Worm (Caenorhabditis elegans) whole organism, young adult: ENCODE measurements around the gene Y6G8.5.

Experiments used
- C06A6.2 ChIP-seq: fragments of 200-800 bp; sonication (Bioruptor generic); conservative IDR thresholded peaks from 2 replicates; pipeline ENCODE4 v1.3.6; 2022; ENCODE audit warnings: missing genetic modification characterization, missing compliant biosample characterization
- F33H1.4 ChIP-seq: fragments of 200-800 bp; sonication (Bioruptor generic); IDR thresholded peaks from 2 replicates; pipeline ENCODE4 v1.3.6; 2022; ENCODE audit warnings: missing genetic modification reagents, missing genetic modification characterization, missing compliant biosample characterization
- F37B4.10 ChIP-seq: fragments of 200-800 bp; sonication (Bioruptor generic); IDR thresholded peaks from 2 replicates; pipeline ENCODE4 v1.3.6; 2022; ENCODE audit warnings: missing genetic modification characterization, missing compliant biosample characterization
- F39B2.1 ChIP-seq: fragments of 200-800 bp; sonication (Bioruptor generic); IDR thresholded peaks from 2 replicates; pipeline ENCODE4 v1.3.6; 2022; ENCODE audit warnings: missing genetic modification reagents, missing genetic modification characterization, missing compliant biosample characterization
- F57C9.4 ChIP-seq: sonication (generic microtip); optimal IDR thresholded peaks from 2 replicates; lab custom pipeline; 2017; ENCODE audit warnings: mild to moderate bottlenecking, missing genetic modification characterization, missing compliant biosample characterization
- Y67H2A.10 ChIP-seq: fragments of 200-800 bp; sonication (Bioruptor generic); conservative IDR thresholded peaks from 2 replicates; pipeline ENCODE4 v1.3.6; 2022; ENCODE audit warnings: missing genetic modification reagents, missing genetic modification characterization, missing compliant biosample characterization
- Y79H2A.3 ChIP-seq: fragments of 200-800 bp; sonication (Bioruptor generic); conservative IDR thresholded peaks from 2 replicates; pipeline ENCODE4 v1.3.6; 2022; ENCODE audit warnings: missing genetic modification reagents, missing genetic modification characterization, missing compliant biosample characterization
- Y95B8A.8 ChIP-seq: fragments of 200-800 bp; sonication (Bioruptor generic); IDR thresholded peaks from 2 replicates; pipeline ENCODE4 v1.3.6; 2022; ENCODE audit warnings: missing genetic modification reagents, missing genetic modification characterization, missing compliant biosample characterization
- athp-1 ChIP-seq: sonication (generic microtip); optimal IDR thresholded peaks from 2 replicates; lab custom pipeline; 2017; ENCODE audit warnings: mild to moderate bottlenecking, missing genetic modification characterization, missing compliant biosample characterization
- ceh-27 ChIP-seq: fragments of 200-800 bp; sonication (Bioruptor generic); optimal IDR thresholded peaks from 2 replicates; lab custom pipeline; 2018; ENCODE audit warnings: mild to moderate bottlenecking, missing genetic modification characterization, moderate library complexity, missing compliant biosample characterization
- ceh-40 ChIP-seq: fragments of 200-800 bp; sonication (Bioruptor generic); IDR thresholded peaks from 2 replicates; pipeline ENCODE4 v1.3.6; 2022; ENCODE audit warnings: missing genetic modification characterization, missing compliant biosample characterization
- die-1 ChIP-seq: sonication (generic microtip); optimal IDR thresholded peaks from 2 replicates; lab custom pipeline; 2016; ENCODE audit warnings: missing genotype, mild to moderate bottlenecking, missing genetic modification characterization, missing compliant biosample characterization
- dox-1 ChIP-seq: fragments of 200-800 bp; sonication (Bioruptor generic); IDR thresholded peaks from 2 replicates; pipeline ENCODE4 v1.3.6; 2022; ENCODE audit warnings: missing genetic modification reagents, missing genetic modification characterization, missing compliant biosample characterization
- him-1 ChIP-seq: sonication (generic microtip); optimal IDR thresholded peaks from 2 replicates; lab custom pipeline; 2016; ENCODE audit warnings: missing genotype, missing genetic modification reagents, missing genetic modification characterization, missing compliant biosample characterization
- let-526 ChIP-seq: fragments of 200-800 bp; sonication (Bioruptor generic); IDR thresholded peaks from 2 replicates; pipeline ENCODE4 v1.3.6; 2022; ENCODE audit warnings: missing genetic modification reagents, missing genetic modification characterization, missing compliant biosample characterization
- lir-1 ChIP-seq: fragments of 200-800 bp; sonication (Bioruptor generic); conservative IDR thresholded peaks from 2 replicates; pipeline ENCODE4 v1.3.6; 2022; ENCODE audit warnings: missing genetic modification reagents, missing genetic modification characterization, missing compliant biosample characterization
- lsy-27 ChIP-seq: sonication (generic microtip); optimal IDR thresholded peaks from 2 replicates; lab custom pipeline; 2017; ENCODE audit warnings: missing genetic modification characterization, mild to moderate bottlenecking, missing compliant biosample characterization, antibody characterized with exemption, missing genotype, borderline replicate concordance; ENCODE audit not compliant: insufficient read depth
- mcd-1 ChIP-seq: fragments of 200-800 bp; sonication (Bioruptor generic); IDR thresholded peaks from 2 replicates; pipeline ENCODE4 v1.3.6; 2022; ENCODE audit warnings: missing genetic modification reagents, missing genetic modification characterization, missing compliant biosample characterization
- nfya-2 ChIP-seq: fragments of 200-800 bp; sonication (Bioruptor generic); IDR thresholded peaks from 2 replicates; pipeline ENCODE4 v1.3.6; 2022; ENCODE audit warnings: missing genetic modification reagents, missing genetic modification characterization, missing compliant biosample characterization
- nfyb-1 ChIP-seq: fragments of 200-800 bp; sonication (Bioruptor generic); IDR thresholded peaks from 2 replicates; pipeline ENCODE4 v1.3.6; 2022; ENCODE audit warnings: missing genetic modification reagents, missing genetic modification characterization, missing compliant biosample characterization
- nhr-80 ChIP-seq: sonication (generic microtip); optimal IDR thresholded peaks from 2 replicates; lab custom pipeline; 2016; ENCODE audit warnings: missing genetic modification characterization, missing compliant biosample characterization
- nhr-90 ChIP-seq: sonication (generic microtip); optimal IDR thresholded peaks from 2 replicates; lab custom pipeline; 2016; ENCODE audit warnings: missing genotype, mild to moderate bottlenecking, missing genetic modification characterization, missing compliant biosample characterization
- pbrm-1 ChIP-seq: fragments of 200-800 bp; sonication (Bioruptor generic); IDR thresholded peaks from 2 replicates; pipeline ENCODE4 v1.3.6; 2022; ENCODE audit warnings: missing genetic modification reagents, missing genetic modification characterization, missing compliant biosample characterization
- pha-4 ChIP-seq: fragments of 150-350 bp; sonication (generic microtip); optimal IDR thresholded peaks from 2 replicates; lab custom pipeline; 2014; ENCODE audit warnings: missing biosample characterization, missing genetic modification reagents, missing genetic modification characterization
- rec-8 ChIP-seq, 2 experiments: sonication (generic microtip); optimal IDR thresholded peaks; 2 replicates each; lab custom pipeline; 2016; ENCODE audit warnings: mild to moderate bottlenecking in 2 of 2, missing genetic modification characterization in 2 of 2, missing genetic modification reagents in 2 of 2, missing genotype in 2 of 2, missing biosample characterization in 1 of 2, missing compliant biosample characterization in 1 of 2, moderate library complexity in 1 of 2
- snpc-1.3 ChIP-seq: sonication (generic microtip); optimal IDR thresholded peaks from 2 replicates; lab custom pipeline; 2017; ENCODE audit warnings: missing genetic modification characterization, mild to moderate bottlenecking, missing compliant biosample characterization, antibody characterized with exemption, moderate library complexity, missing genotype, missing genetic modification reagents; ENCODE audit not compliant: insufficient read depth
- snpc-3.4 ChIP-seq: sonication (generic microtip); optimal IDR thresholded peaks from 2 replicates; lab custom pipeline; 2017; ENCODE audit warnings: missing genetic modification characterization, mild to moderate bottlenecking, missing compliant biosample characterization, antibody characterized with exemption, moderate library complexity, missing genotype, missing genetic modification reagents
- sptf-2 ChIP-seq: fragments of 200-800 bp; sonication (Bioruptor generic); optimal IDR thresholded peaks from 2 replicates; lab custom pipeline; 2018; ENCODE audit warnings: mild to moderate bottlenecking, missing genetic modification characterization, missing compliant biosample characterization
- tbx-9 ChIP-seq: sonication (generic microtip); optimal IDR thresholded peaks from 2 replicates; lab custom pipeline; 2016; ENCODE audit warnings: borderline replicate concordance, missing genetic modification characterization, inconsistent platforms, missing compliant biosample characterization
- tlf-1 ChIP-seq: fragments of 200-800 bp; sonication (Bioruptor generic); optimal IDR thresholded peaks from 2 replicates; lab custom pipeline; 2018; ENCODE audit warnings: mild to moderate bottlenecking, missing genetic modification characterization, missing compliant biosample characterization
- unc-130 ChIP-seq: sonication (generic microtip); optimal IDR thresholded peaks from 2 replicates; lab custom pipeline; 2016; ENCODE audit warnings: missing genetic modification reagents, missing genetic modification characterization, missing compliant biosample characterization
- unc-62 ChIP-seq: fragments of 150-350 bp; optimal IDR thresholded peaks from 2 replicates; lab custom pipeline; 2014; ENCODE audit warnings: missing biosample characterization, missing genetic modification reagents, missing genetic modification characterization
- zim-3 ChIP-seq: sonication (generic microtip); optimal IDR thresholded peaks from 2 replicates; lab custom pipeline; 2017; ENCODE audit warnings: mild to moderate bottlenecking, missing genetic modification characterization, moderate library complexity, missing compliant biosample characterization
- ztf-25 ChIP-seq: fragments of 200-800 bp; sonication (Bioruptor generic); IDR thresholded peaks from 2 replicates; pipeline ENCODE4 v1.3.6; 2022; ENCODE audit warnings: missing genetic modification reagents, missing genetic modification characterization, missing compliant biosample characterization
- ztf-28 ChIP-seq: fragments of 200-800 bp; sonication (Bioruptor generic); IDR thresholded peaks from 2 replicates; pipeline ENCODE4 v1.3.6; 2022; ENCODE audit warnings: missing genetic modification reagents, missing genetic modification characterization, missing compliant biosample characterization

The Y6G8.5 gene

DNA sequence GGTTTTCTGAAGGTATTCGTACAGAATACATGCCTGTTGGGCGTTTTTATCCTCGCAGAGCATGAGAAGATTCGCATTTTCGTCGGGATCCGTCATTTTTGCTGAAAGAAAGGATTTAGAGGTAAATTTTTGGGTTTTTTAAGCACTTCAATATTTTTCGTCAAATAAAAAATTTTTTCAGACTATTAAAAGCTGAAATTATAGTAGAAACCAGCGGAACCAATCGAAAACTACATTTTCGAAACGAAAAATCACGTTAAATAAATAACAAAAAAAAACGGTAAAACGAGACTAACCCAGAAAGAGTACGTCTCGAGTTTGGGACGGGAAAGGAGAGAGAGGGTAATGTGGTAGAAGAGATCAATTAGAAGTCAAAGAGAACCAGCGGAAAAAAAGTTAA is 34.9 kb upstream of the Y6G8.5 start, which contains the start of gene fbxa-192:
fbxa-192 (minus strand) TSS at position 101 of the 400 bp plus-strand sequence.
- TF ChIP-seq F33H1.4 (GFP tag; lab: Robert Waterston, UW) (no peak), let-526 (no peak), C06A6.2 (GFP tag; lab: Robert Waterston, UW) (no peak), unc-62 (GFP tag; lab: Kevin White, UChicago) (no peak), die-1 (tag; lab: Kevin White, UChicago) (no peak), nfya-2 (GFP tag; lab: Robert Waterston, UW) (no peak), ztf-28 (GFP tag; lab: Robert Waterston, UW) (no peak), athp-1 (no peak), him-1 (tag; lab: Kevin White, UChicago) (no peak), F57C9.4 (tag; lab: Kevin White, UChicago) (no peak), sptf-2 (GFP tag; lab: Kevin White, UChicago) (no peak), nfyb-1 (GFP tag; lab: Robert Waterston, UW) (no peak), zim-3 (no peak), Y67H2A.10 (GFP tag; lab: Robert Waterston, UW) (no peak), snpc-3.4 (tag; lab: Kevin White, UChicago) (no peak), lsy-27 (no peak), unc-130 (GFP tag; lab: Kevin White, UChicago) (no peak), snpc-1.3 (tag; lab: Kevin White, UChicago) (no peak), mcd-1 (GFP tag; lab: Robert Waterston, UW) (no peak)

DNA sequence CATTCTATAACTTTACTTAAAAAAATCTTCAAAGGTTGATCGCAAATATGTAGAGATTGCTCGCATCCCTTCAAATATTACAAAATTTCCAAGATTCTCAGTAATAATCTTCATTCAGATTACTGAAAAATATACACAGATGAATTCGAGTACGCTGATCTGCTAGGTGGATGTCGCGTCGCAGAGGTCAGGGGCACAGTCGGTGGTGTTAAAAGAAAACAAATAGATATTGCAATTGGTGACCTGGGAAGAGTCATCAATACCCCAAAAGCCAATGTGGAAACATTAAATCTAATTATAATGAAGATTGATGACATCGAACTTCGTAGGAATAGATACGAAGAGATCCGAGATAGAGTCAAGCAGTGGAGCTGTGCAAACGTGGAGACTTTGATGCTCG is 13.1 kb upstream of the Y6G8.5 start, which contains the start of gene F57G4.10:
F57G4.10 (plus strand) TSS at position 301 of the 400 bp plus-strand sequence.
- TF ChIP-seq rec-8 (tag; optimal IDR thresholded peaks at IDR 0.05; lab: Kevin White, UChicago) = no peak
- no peak for TF ChIP-seq Y79H2A.3 (GFP tag; lab: Robert Waterston, UW)
- no peak for TF ChIP-seq ztf-28 (GFP tag; lab: Robert Waterston, UW)
- no peak for TF ChIP-seq Y95B8A.8 (GFP tag; lab: Robert Waterston, UW)
- TF ChIP-seq F39B2.1 (GFP tag; lab: Robert Waterston, UW) = no peak
- no peak for TF ChIP-seq nhr-80 (tag; lab: Kevin White, UChicago)
- no peak for TF ChIP-seq ceh-40
- TF ChIP-seq, all 124 proteins: peak for 0

DNA sequence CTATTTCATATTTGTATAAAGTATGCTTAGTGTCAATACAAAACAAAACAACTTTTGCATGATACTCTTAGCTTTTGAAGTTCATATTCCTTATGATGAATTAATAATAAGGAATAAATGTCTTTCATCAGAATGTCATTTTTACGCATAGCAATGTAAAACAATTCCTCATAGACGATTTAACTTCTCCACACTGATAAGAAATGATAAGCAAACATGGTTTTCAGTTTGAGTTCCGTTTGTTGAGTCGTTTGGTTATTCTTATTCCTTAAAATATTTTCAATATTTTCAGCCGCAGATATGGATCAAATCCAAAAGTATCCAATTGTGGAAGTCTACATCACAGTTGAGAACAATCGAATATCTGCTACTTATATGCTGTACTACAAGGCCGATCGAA is 9.4 kb upstream of the Y6G8.5 start, which contains the start of gene F57G4.11:
F57G4.11 (plus strand) TSS at position 301 of the 400 bp plus-strand sequence.
- TF ChIP-seq F37B4.10 (GFP tag; lab: Robert Waterston, UW) (no peak), dox-1 (GFP tag; lab: Robert Waterston, UW) (no peak), nhr-90 (tag; lab: Kevin White, UChicago) (no peak), unc-62 (GFP tag; lab: Kevin White, UChicago) (no peak)

DNA sequence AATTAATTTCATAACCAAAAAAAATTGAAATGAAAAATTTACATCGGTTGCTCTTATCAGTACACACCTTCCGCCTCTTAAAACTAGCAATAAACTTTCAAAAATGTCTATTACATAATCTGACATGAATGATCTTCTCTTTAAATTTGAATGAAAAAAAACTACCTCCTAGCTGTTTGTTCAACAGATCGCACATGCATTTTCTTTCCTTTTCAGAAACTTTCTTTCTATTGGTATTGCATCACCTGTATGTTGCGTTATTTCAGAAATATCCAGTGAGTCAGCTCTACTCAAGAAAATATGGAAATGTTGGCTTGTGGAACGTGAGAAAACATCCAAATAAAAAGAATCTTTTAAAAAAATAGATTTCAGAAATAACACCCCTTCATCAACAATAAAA is 7.7 kb upstream of the Y6G8.5 start, which contains the start of gene F57G4.1:
F57G4.1 (plus strand) TSS at position 301 of the 400 bp plus-strand sequence.
- no peak for TF ChIP-seq pha-4 (tag; lab: Kevin White, UChicago)
- TF ChIP-seq, all 124 proteins: peak for 0

DNA sequence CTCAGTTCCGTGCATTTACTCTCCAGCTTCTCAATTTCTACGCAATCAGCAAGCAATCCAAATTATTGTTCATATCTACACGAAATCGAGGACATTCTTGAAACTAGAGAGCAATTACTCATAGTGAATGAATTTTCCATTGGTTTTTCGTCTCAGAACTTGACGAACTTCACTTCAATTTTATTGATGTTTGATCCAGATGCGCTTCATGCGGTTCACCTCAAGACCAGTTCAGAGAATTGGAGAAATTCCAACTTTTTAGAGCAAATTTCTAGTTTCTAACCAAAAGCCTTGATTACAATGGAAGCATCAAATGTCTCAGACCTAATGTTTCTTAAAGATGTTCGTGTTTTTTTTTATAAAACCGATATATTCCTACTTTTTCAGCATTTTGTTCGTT is 4.8 kb upstream of the Y6G8.5 start, which contains the start of gene Y6G8.8:
Y6G8.8 (plus strand) TSS at position 301 of the 400 bp plus-strand sequence.
- TF ChIP-seq lir-1 (GFP tag; lab: Robert Waterston, UW) (no peak), ztf-25 (GFP tag; lab: Robert Waterston, UW) (no peak), ceh-27 (GFP tag; lab: Kevin White, UChicago) (no peak), pbrm-1 (no peak), tbx-9 (tag; lab: Kevin White, UChicago) (no peak), sptf-2 (GFP tag; lab: Kevin White, UChicago) (no peak), tlf-1 (no peak)
